Fruit fly (Drosophila melanogaster) whole organism, embryonic: ENCODE data around the gene WASp.
A peak's percentile ranks its signal among the peaks of the same experiment; 100 is the strongest.

Source experiments
- Antp ChIP-seq: fragments of 200-800 bp; sonication (Bioruptor generic); optimal IDR thresholded peaks from 3 replicates; lab custom pipeline; 2016; ENCODE audit warnings: missing biosample characterization, missing genetic modification characterization
- Atf-2 ChIP-seq: fragments of 200-800 bp; sonication (Bioruptor generic); optimal IDR thresholded peaks from 2 replicates; lab custom pipeline; 2016; ENCODE audit warnings: missing biosample characterization, missing genetic modification characterization
- CG10543 ChIP-seq: fragments of 200-800 bp; sonication (Bioruptor generic); optimal IDR thresholded peaks from 3 replicates; lab custom pipeline; 2017; ENCODE audit warnings: missing biosample characterization, mild to moderate bottlenecking, missing genetic modification characterization, moderate library complexity
- CG11093 ChIP-seq: fragments of 200-800 bp; sonication (Bioruptor generic); IDR thresholded peaks from 3 replicates; pipeline ENCODE4 v1.3.6; 2022; ENCODE audit warnings: missing biosample characterization, missing genetic modification characterization
- CG11398 ChIP-seq: fragments of 200-800 bp; sonication (Bioruptor generic); optimal IDR thresholded peaks from 2 replicates; lab custom pipeline; 2016; ENCODE audit warnings: missing biosample characterization, missing genetic modification characterization
- CG13296 ChIP-seq: fragments of 200-800 bp; sonication (Bioruptor generic); optimal IDR thresholded peaks from 3 replicates; lab custom pipeline; 2018; ENCODE audit warnings: missing biosample characterization, mild to moderate bottlenecking, missing genetic modification characterization
- CG13775 ChIP-seq: fragments of 200-800 bp; sonication (Bioruptor generic); optimal IDR thresholded peaks from 3 replicates; lab custom pipeline; 2017; ENCODE audit warnings: missing biosample characterization, mild to moderate bottlenecking, missing genetic modification characterization
- CG14860 ChIP-seq: fragments of 200-800 bp; sonication (Bioruptor generic); IDR thresholded peaks from 3 replicates; pipeline ENCODE4 v1.3.6; 2022; ENCODE audit warnings: missing biosample characterization, missing genetic modification characterization; ENCODE audit not compliant: partially characterized antibody
- CG15479 ChIP-seq: fragments of 200-800 bp; sonication (Bioruptor generic); optimal IDR thresholded peaks from 3 replicates; lab custom pipeline; 2019; ENCODE audit warnings: missing biosample characterization, mild to moderate bottlenecking, missing genetic modification characterization, moderate library complexity
- CG1647 ChIP-seq: fragments of 200-800 bp; sonication (Bioruptor generic); optimal IDR thresholded peaks from 3 replicates; lab custom pipeline; 2016; ENCODE audit warnings: missing biosample characterization, missing genetic modification characterization
- CG17359 ChIP-seq: fragments of 200-800 bp; sonication (Bioruptor generic); optimal IDR thresholded peaks from 3 replicates; lab custom pipeline; 2018; ENCODE audit warnings: missing biosample characterization, mild to moderate bottlenecking, missing genetic modification characterization, moderate library complexity
- CG17385 ChIP-seq: fragments of 200-800 bp; sonication (Bioruptor generic); optimal IDR thresholded peaks from 3 replicates; lab custom pipeline; 2018; ENCODE audit warnings: missing biosample characterization, mild to moderate bottlenecking, missing genetic modification characterization
- CG17568 ChIP-seq: fragments of 200-800 bp; sonication (Bioruptor generic); optimal IDR thresholded peaks from 2 replicates; lab custom pipeline; 2018; ENCODE audit warnings: missing biosample characterization, mild to moderate bottlenecking, missing genetic modification characterization, moderate library complexity
- CG1792 ChIP-seq: fragments of 200-800 bp; sonication (Bioruptor generic); optimal IDR thresholded peaks from 2 replicates; lab custom pipeline; 2016; ENCODE audit warnings: missing biosample characterization, missing genetic modification characterization
- CG2116 ChIP-seq: fragments of 200-800 bp; sonication (Bioruptor generic); optimal IDR thresholded peaks from 3 replicates; lab custom pipeline; 2018; ENCODE audit warnings: missing biosample characterization, mild to moderate bottlenecking, missing genetic modification characterization
- CG2875 ChIP-seq: fragments of 200-800 bp; sonication (Bioruptor generic); optimal IDR thresholded peaks from 2 replicates; lab custom pipeline; 2017; ENCODE audit warnings: missing biosample characterization, mild to moderate bottlenecking, missing genetic modification characterization, missing genetic modification reagents
- CG31224 ChIP-seq: fragments of 200-800 bp; sonication (Bioruptor generic); IDR thresholded peaks from 2 replicates; pipeline ENCODE4 v1.3.6; 2022; ENCODE audit warnings: missing biosample characterization, missing genetic modification characterization
- CG3281 ChIP-seq: fragments of 200-800 bp; sonication (Bioruptor generic); optimal IDR thresholded peaks from 3 replicates; lab custom pipeline; 2017; ENCODE audit warnings: missing biosample characterization, mild to moderate bottlenecking, missing genetic modification characterization
- CG7271 ChIP-seq: fragments of 200-800 bp; sonication (Bioruptor generic); optimal IDR thresholded peaks from 2 replicates; lab custom pipeline; 2018; ENCODE audit warnings: missing biosample characterization, mild to moderate bottlenecking, missing genetic modification characterization, moderate library complexity
- CG7556 ChIP-seq: fragments of 200-800 bp; sonication (Bioruptor generic); optimal IDR thresholded peaks from 2 replicates; lab custom pipeline; 2017; ENCODE audit warnings: missing biosample characterization, mild to moderate bottlenecking, missing genetic modification characterization
- CG7839 ChIP-seq: fragments of 200-800 bp; sonication (Bioruptor generic); optimal IDR thresholded peaks from 3 replicates; lab custom pipeline; 2018; ENCODE audit warnings: missing biosample characterization, mild to moderate bottlenecking, missing genetic modification characterization, moderate library complexity
- CG8765 ChIP-seq: fragments of 200-800 bp; sonication (Bioruptor generic); IDR thresholded peaks from 2 replicates; pipeline ENCODE4 v1.3.6; 2022; ENCODE audit warnings: missing biosample characterization, missing genetic modification characterization
- CG8924 ChIP-seq: fragments of 200-800 bp; optimal IDR thresholded peaks from 3 replicates; lab custom pipeline; 2019; ENCODE audit warnings: missing biosample characterization, mild to moderate bottlenecking, missing genetic modification characterization, moderate library complexity
- CG9727 ChIP-seq: fragments of 200-800 bp; sonication (Bioruptor generic); optimal IDR thresholded peaks from 3 replicates; lab custom pipeline; 2017; ENCODE audit warnings: missing biosample characterization, mild to moderate bottlenecking, missing genetic modification characterization
- CHES-1-like ChIP-seq: fragments of 200-800 bp; sonication (Bioruptor generic); optimal IDR thresholded peaks from 2 replicates; lab custom pipeline; 2016; ENCODE audit warnings: missing biosample characterization, missing genetic modification characterization
- Dfd ChIP-seq, 2 experiments: fragments of >200 bp; optimal IDR thresholded peaks; 2 replicates each; lab custom pipeline; 2017; ENCODE audit warnings: missing biosample characterization in 2 of 2, missing genetic modification characterization in 2 of 2
- Elba2 ChIP-seq: fragments of 200-800 bp; sonication (Bioruptor generic); optimal IDR thresholded peaks from 3 replicates; lab custom pipeline; 2016; ENCODE audit warnings: missing biosample characterization, missing genetic modification characterization
- Fer2 ChIP-seq: fragments of 200-800 bp; sonication (Bioruptor generic); optimal IDR thresholded peaks from 2 replicates; lab custom pipeline; 2018; ENCODE audit warnings: missing biosample characterization, mild to moderate bottlenecking, missing genetic modification characterization, moderate library complexity
- HLH4C ChIP-seq: fragments of 200-800 bp; sonication (Bioruptor generic); IDR thresholded peaks from 3 replicates; pipeline ENCODE4 v1.3.6; 2022; ENCODE audit warnings: missing biosample characterization, missing genetic modification characterization; ENCODE audit not compliant: partially characterized antibody
- Lim3 ChIP-seq: fragments of 200-800 bp; sonication (Bioruptor generic); IDR thresholded peaks from 2 replicates; pipeline ENCODE4 v1.3.6; 2022; ENCODE audit warnings: missing biosample characterization, missing genetic modification characterization
- Nf-YC ChIP-seq: fragments of 200-800 bp; optimal IDR thresholded peaks from 3 replicates; lab custom pipeline; 2019; ENCODE audit warnings: missing biosample characterization, mild to moderate bottlenecking, missing genetic modification characterization, moderate library complexity
- Stat92E ChIP-seq, 3 experiments: fragments of >200 bp in 2 of 3; fragments of 200-800 bp in 1 of 3; sonication (Bioruptor generic) in 1 of 3; optimal IDR thresholded peaks; 2 replicates each; lab custom pipeline; 2017 to 2019; ENCODE audit warnings: missing biosample characterization in 3 of 3, missing genetic modification characterization in 3 of 3, mild to moderate bottlenecking in 1 of 3, moderate library complexity in 1 of 3
- TFAM ChIP-seq: fragments of 200-800 bp; sonication (Bioruptor generic); optimal IDR thresholded peaks from 2 replicates; lab custom pipeline; 2017; ENCODE audit warnings: missing biosample characterization, missing genetic modification characterization, inconsistent platforms
- Tbp ChIP-seq: fragments of >200 bp; optimal IDR thresholded peaks from 2 replicates; lab custom pipeline; 2018; ENCODE audit warnings: missing biosample characterization, missing genetic modification characterization
- corto ChIP-seq: fragments of 200-800 bp; sonication (Bioruptor generic); optimal IDR thresholded peaks from 2 replicates; lab custom pipeline; 2016; ENCODE audit warnings: missing biosample characterization, mild to moderate bottlenecking, missing genetic modification characterization, moderate library complexity
- eve ChIP-seq, 2 experiments: fragments of >200 bp; optimal IDR thresholded peaks; 2 replicates each; lab custom pipeline; 2017; ENCODE audit warnings: missing biosample characterization in 2 of 2, missing genetic modification characterization in 2 of 2
- exex ChIP-seq: fragments of 200-800 bp; sonication (Bioruptor generic); optimal IDR thresholded peaks from 4 replicates; lab custom pipeline; 2018; ENCODE audit warnings: missing biosample characterization, mild to moderate bottlenecking, missing genetic modification characterization, moderate library complexity
- fd3F ChIP-seq: fragments of 200-800 bp; sonication (Bioruptor generic); optimal IDR thresholded peaks from 2 replicates; lab custom pipeline; 2018; ENCODE audit warnings: missing biosample characterization, mild to moderate bottlenecking, missing genetic modification characterization, moderate library complexity
- gro ChIP-seq: fragments of 200-800 bp; sonication (Bioruptor generic); optimal IDR thresholded peaks from 2 replicates; lab custom pipeline; 2016; ENCODE audit warnings: missing biosample characterization, missing genetic modification characterization
- her ChIP-seq: fragments of 200-800 bp; sonication (Bioruptor generic); optimal IDR thresholded peaks from 2 replicates; lab custom pipeline; 2016; ENCODE audit warnings: missing biosample characterization, missing genetic modification characterization
- insv ChIP-seq, 2 experiments: fragments of 200-800 bp; sonication (Bioruptor generic); optimal IDR thresholded peaks; 3 replicates each; lab custom pipeline; 2016 to 2018; ENCODE audit warnings: missing biosample characterization in 2 of 2, missing genetic modification characterization in 2 of 2
- jigr1 ChIP-seq: fragments of 200-800 bp; sonication (Bioruptor generic); IDR thresholded peaks from 3 replicates; pipeline ENCODE4 v1.3.6; 2022; ENCODE audit warnings: missing biosample characterization, missing genetic modification characterization
- ken ChIP-seq: fragments of 200-800 bp; sonication (Bioruptor generic); IDR thresholded peaks from 3 replicates; pipeline ENCODE4 v1.3.6; 2022; ENCODE audit warnings: missing biosample characterization, missing genetic modification characterization
- lmd ChIP-seq: fragments of 200-800 bp; sonication (Bioruptor generic); IDR thresholded peaks from 2 replicates; pipeline ENCODE4 v1.3.6; 2022; ENCODE audit warnings: missing biosample characterization, missing genetic modification characterization
- p53 ChIP-seq: fragments of 200-800 bp; sonication (Bioruptor generic); optimal IDR thresholded peaks from 2 replicates; lab custom pipeline; 2016; ENCODE audit warnings: missing biosample characterization, missing genetic modification characterization
- slbo ChIP-seq: fragments of 200-800 bp; sonication (Bioruptor generic); IDR thresholded peaks from 2 replicates; pipeline ENCODE4 v1.3.6; 2022; ENCODE audit warnings: missing biosample characterization, missing genetic modification characterization
- sna ChIP-seq: fragments of 200-800 bp; sonication (Bioruptor generic); IDR thresholded peaks from 2 replicates; pipeline ENCODE4 v1.3.6; 2022; ENCODE audit warnings: missing biosample characterization, missing genetic modification characterization; ENCODE audit not compliant: partially characterized antibody
- sob ChIP-seq: fragments of 200-800 bp; sonication (Bioruptor generic); IDR thresholded peaks from 2 replicates; pipeline ENCODE4 v1.3.6; 2022; ENCODE audit warnings: missing biosample characterization, missing genetic modification characterization
- wek ChIP-seq: fragments of 200-800 bp; sonication (Bioruptor generic); optimal IDR thresholded peaks from 3 replicates; lab custom pipeline; 2018; ENCODE audit warnings: missing biosample characterization, mild to moderate bottlenecking, missing genetic modification characterization, moderate library complexity

WASp gene

dm6 chr3R:28819555-28820305 lies 12.1 kb downstream of the WASp start, which contains the start of the genes CG1523 and CG1647 (continued):
- peak; percentile 58 for TF ChIP-seq HLH4C (GFP tag; lab: Robert Waterston, UW)
- peak; percentile 62 for TF ChIP-seq lmd
- TF ChIP-seq sob (GFP tag; lab: Robert Waterston, UW): peak; percentile 60; the same call in 1 of the 2 replicates
- peak; percentile 35 for TF ChIP-seq CG2875
- TF ChIP-seq CG13775 (GFP tag; lab: Kevin White, UChicago): peak; percentile 79
- TF ChIP-seq slbo (GFP tag; lab: Robert Waterston, UW): peak; percentile 60
- peak; percentile 35; the same call in 1 of the 3 replicates for TF ChIP-seq CG11093 (GFP tag; lab: Robert Waterston, UW)
- peak; percentile 50 for TF ChIP-seq Atf-2 (GFP tag; lab: Kevin White, UChicago)
- TF ChIP-seq Elba2 (GFP tag; lab: Kevin White, UChicago): no peak
- no peak for TF ChIP-seq Nf-YC
- no peak for TF ChIP-seq Tbp (GFP tag; lab: Kevin White, UChicago)
- TF ChIP-seq Fer2 (tag; lab: Kevin White, UChicago): peak; percentile 63
- TF ChIP-seq wek (GFP tag; lab: Kevin White, UChicago): peak; percentile 38
- peak; percentile 79 for TF ChIP-seq CG8924
- TF ChIP-seq CHES-1-like: peak; percentile 61
- TF ChIP-seq corto: no peak
- peak; percentile 60 for TF ChIP-seq CG9727 (GFP tag; lab: Kevin White, UChicago)
- no peak for TF ChIP-seq CG17359 (tag; lab: Kevin White, UChicago)
- peak; percentile 29 for TF ChIP-seq CG11398 (GFP tag; lab: Kevin White, UChicago)
- peak; percentile 49 for TF ChIP-seq fd3F (GFP tag; lab: Kevin White, UChicago)
- TF ChIP-seq TFAM (GFP tag; lab: Kevin White, UChicago): no peak
- TF ChIP-seq exex (tag; lab: Kevin White, UChicago): no peak
- TF ChIP-seq ken: 0 out of 3 replicates have a peak, but pooled peaks have one; percentile 33
- TF ChIP-seq Stat92E (GFP tag; optimal IDR thresholded peaks at IDR 0.05; lab: Kevin White, UChicago): no peak
- TF ChIP-seq CG13296 (GFP tag; lab: Kevin White, UChicago): no peak
- TF ChIP-seq CG1792 (GFP tag; lab: Kevin White, UChicago): peak; percentile 21
- TF ChIP-seq jigr1 (GFP tag; lab: Robert Waterston, UW): no peak
- TF ChIP-seq CG10543: peak; percentile 74
- TF ChIP-seq eve (GFP tag; optimal IDR thresholded peaks at IDR 0.05; lab: Kevin White, UChicago): no peak
- TF ChIP-seq Lim3: no peak
- no peak for TF ChIP-seq CG17568 (GFP tag; lab: Kevin White, UChicago)
- peak; percentile 31; the same call in 1 of the 2 replicates for TF ChIP-seq CG8765
- TF ChIP-seq Dfd (GFP tag; optimal IDR thresholded peaks at IDR 0.05; lab: Kevin White, UChicago): no peak
- TF ChIP-seq CG3281: no peak
- peak; percentile 57 for TF ChIP-seq CG1647 (GFP tag; lab: Kevin White, UChicago)
- peak; percentile 15; the same call in 1 of the 2 replicates for TF ChIP-seq CG31224 (GFP tag; lab: Robert Waterston, UW)
- TF ChIP-seq CG14860 (GFP tag; lab: Robert Waterston, UW): no peak
- TF ChIP-seq p53: no peak
- TF ChIP-seq CG7556 (GFP tag; lab: Kevin White, UChicago): peak; percentile 64
- TF ChIP-seq insv (GFP tag; optimal IDR thresholded peaks at IDR 0.05; lab: Kevin White, UChicago): peak in 1 of 2 experiments; percentile 5
- peak; percentile 55 for TF ChIP-seq CG2116 (GFP tag; lab: Kevin White, UChicago)
- TF ChIP-seq CG7271: peak; percentile 13
- no peak for TF ChIP-seq CG15479 (GFP tag; lab: Kevin White, UChicago)
- peak; percentile 52; the same call in 1 of the 2 replicates for TF ChIP-seq sna
- no peak for TF ChIP-seq CG7839 (tag; lab: Kevin White, UChicago)
- TF ChIP-seq Antp (GFP tag; lab: Kevin White, UChicago): peak; percentile 76
- TF ChIP-seq her (GFP tag; lab: Kevin White, UChicago): peak; percentile 47
- peak; percentile 24 for TF ChIP-seq gro (GFP tag; lab: Kevin White, UChicago)
- peak; percentile 66 for TF ChIP-seq CG17385 (GFP tag; lab: Kevin White, UChicago)
